Worm (Caenorhabditis elegans) whole organism, L3 larva: Measurements from ENCODE around the gene spig-9.
A peak's percentile ranks its signal among the peaks of the same experiment; 100 is the strongest.

Experiments
- R02D3.7 ChIP-seq: fragments of 150-350 bp; optimal IDR thresholded peaks from 2 replicates; lab custom pipeline; 2014; ENCODE audit warnings: missing biosample characterization, missing genetic modification characterization
- ZK546.5 ChIP-seq: sonication (generic microtip); optimal IDR thresholded peaks from 2 replicates; lab custom pipeline; 2017; ENCODE audit warnings: missing biosample characterization, missing genetic modification characterization
- aly-2 ChIP-seq: fragments of 150-350 bp; optimal IDR thresholded peaks from 2 replicates; lab custom pipeline; 2014; ENCODE audit warnings: missing biosample characterization, missing genetic modification characterization
- ama-1 ChIP-seq: fragments of 150-350 bp; optimal IDR thresholded peaks from 2 replicates; lab custom pipeline; 2018
- ceh-16 ChIP-seq: sonication (generic microtip); optimal IDR thresholded peaks from 2 replicates; lab custom pipeline; 2017; ENCODE audit warnings: missing biosample characterization, missing genetic modification characterization
- ceh-28 ChIP-seq: fragments of 150-350 bp; optimal IDR thresholded peaks from 2 replicates; lab custom pipeline; 2014; ENCODE audit warnings: missing biosample characterization, missing genetic modification reagents, missing genetic modification characterization
- ceh-82 ChIP-seq: fragments of 150-350 bp; optimal IDR thresholded peaks from 2 replicates; lab custom pipeline; 2014; ENCODE audit warnings: missing biosample characterization, missing genetic modification characterization
- ceh-9 ChIP-seq: sonication (generic microtip); optimal IDR thresholded peaks from 2 replicates; lab custom pipeline; 2018; ENCODE audit warnings: missing biosample characterization, missing genetic modification characterization
- egl-27 ChIP-seq: sonication (generic microtip); optimal IDR thresholded peaks from 4 replicates; lab custom pipeline; 2017; ENCODE audit warnings: missing biosample characterization, missing genetic modification reagents, missing genetic modification characterization
- elt-2 ChIP-seq: sonication (generic microtip); optimal IDR thresholded peaks from 2 replicates; lab custom pipeline; 2016; ENCODE audit warnings: missing genetic modification reagents, mild to moderate bottlenecking, missing genetic modification characterization, missing compliant biosample characterization
- elt-3 ChIP-seq, 3 experiments: fragments of 150-350 bp in 1 of 3; sonication (generic microtip) in 2 of 3; optimal IDR thresholded peaks; 2 replicates in 2 of 3; 4 replicates in 1 of 3; lab custom pipeline; 2014 to 2017; ENCODE audit warnings: missing biosample characterization in 3 of 3, missing genetic modification characterization in 3 of 3
- eor-1 ChIP-seq, 2 experiments: fragments of 150-350 bp; optimal IDR thresholded peaks; 2 replicates each; lab custom pipeline; 2014 to 2018; ENCODE audit warnings: missing biosample characterization in 2 of 2, missing genetic modification characterization in 2 of 2
- fkh-10 ChIP-seq: sonication (generic microtip); optimal IDR thresholded peaks from 2 replicates; lab custom pipeline; 2017; ENCODE audit warnings: missing biosample characterization, missing genetic modification reagents, missing genetic modification characterization
- fkh-2 ChIP-seq: fragments of 150-350 bp; optimal IDR thresholded peaks from 2 replicates; lab custom pipeline; 2014; ENCODE audit warnings: missing biosample characterization, missing genetic modification reagents, missing genetic modification characterization
- fos-1 ChIP-seq: fragments of 150-350 bp; optimal IDR thresholded peaks from 2 replicates; lab custom pipeline; 2014; ENCODE audit warnings: missing biosample characterization, missing genetic modification characterization
- hmg-11 ChIP-seq: sonication (generic microtip); optimal IDR thresholded peaks from 2 replicates; lab custom pipeline; 2016; ENCODE audit warnings: missing genetic modification characterization, missing compliant biosample characterization
- jun-1 ChIP-seq: fragments of 150-350 bp; optimal IDR thresholded peaks from 2 replicates; lab custom pipeline; 2014; ENCODE audit warnings: missing biosample characterization, missing genetic modification reagents, missing genetic modification characterization
- lin-15B ChIP-seq: fragments of 150-350 bp; optimal IDR thresholded peaks from 2 replicates; lab custom pipeline; 2014; ENCODE audit warnings: missing biosample characterization, missing genetic modification characterization
- lin-39 ChIP-seq: fragments of 150-350 bp; optimal IDR thresholded peaks from 2 replicates; lab custom pipeline; 2018; ENCODE audit warnings: missing biosample characterization, missing genetic modification reagents, missing genetic modification characterization
- mdl-1 ChIP-seq: fragments of 150-350 bp; optimal IDR thresholded peaks from 2 replicates; lab custom pipeline; 2014; ENCODE audit warnings: missing biosample characterization, missing genetic modification characterization
- mml-1 ChIP-seq: fragments of 150-350 bp; sonication (generic microtip); optimal IDR thresholded peaks from 3 replicates; lab custom pipeline; 2014; ENCODE audit warnings: missing biosample characterization, missing genetic modification characterization
- nhr-11 ChIP-seq: fragments of 150-350 bp; optimal IDR thresholded peaks from 2 replicates; lab custom pipeline; 2014; ENCODE audit warnings: missing biosample characterization, missing genetic modification characterization
- nhr-12 ChIP-seq: fragments of 150-350 bp; optimal IDR thresholded peaks from 2 replicates; lab custom pipeline; 2014; ENCODE audit warnings: missing biosample characterization, missing genetic modification characterization
- nhr-23 ChIP-seq: fragments of 150-350 bp; optimal IDR thresholded peaks from 2 replicates; lab custom pipeline; 2014; ENCODE audit warnings: missing biosample characterization, missing genetic modification reagents, missing genetic modification characterization
- nhr-25 ChIP-seq: sonication (generic microtip); optimal IDR thresholded peaks from 2 replicates; lab custom pipeline; 2017; ENCODE audit warnings: missing biosample characterization, missing genetic modification characterization
- nhr-28 ChIP-seq: fragments of 150-350 bp; optimal IDR thresholded peaks from 2 replicates; lab custom pipeline; 2014; ENCODE audit warnings: missing biosample characterization, missing genetic modification characterization
- nhr-43 ChIP-seq: sonication (generic microtip); optimal IDR thresholded peaks from 2 replicates; lab custom pipeline; 2016; ENCODE audit warnings: mild to moderate bottlenecking, missing genetic modification characterization, missing compliant biosample characterization; ENCODE audit not compliant: poor library complexity, severe bottlenecking
- nhr-67 ChIP-seq: fragments of 150-350 bp; optimal IDR thresholded peaks from 2 replicates; lab custom pipeline; 2014; ENCODE audit warnings: missing biosample characterization, missing genetic modification characterization
- nhr-76 ChIP-seq: fragments of 150-350 bp; sonication (generic microtip); optimal IDR thresholded peaks from 5 replicates; lab custom pipeline; 2014; ENCODE audit warnings: missing biosample characterization, missing genetic modification characterization
- nhr-77 ChIP-seq: fragments of 150-350 bp; optimal IDR thresholded peaks from 2 replicates; lab custom pipeline; 2014; ENCODE audit warnings: missing biosample characterization, missing genetic modification characterization
- pha-4 ChIP-seq: fragments of 150-350 bp; optimal IDR thresholded peaks from 2 replicates; lab custom pipeline; 2014; ENCODE audit warnings: missing biosample characterization, missing genetic modification reagents, missing genetic modification characterization
- pqm-1 ChIP-seq: fragments of 150-350 bp; optimal IDR thresholded peaks from 2 replicates; lab custom pipeline; 2017; ENCODE audit warnings: missing biosample characterization, missing genetic modification characterization, inconsistent platforms
- skn-1 ChIP-seq: fragments of 150-350 bp; optimal IDR thresholded peaks from 2 replicates; lab custom pipeline; 2014; ENCODE audit warnings: missing biosample characterization, missing genetic modification characterization
- snpc-4 ChIP-seq: fragments of 150-350 bp; optimal IDR thresholded peaks from 2 replicates; lab custom pipeline; 2014; ENCODE audit warnings: missing biosample characterization, missing genetic modification characterization
- unc-39 ChIP-seq: sonication (generic microtip); optimal IDR thresholded peaks from 4 replicates; lab custom pipeline; 2017; ENCODE audit warnings: missing biosample characterization, missing genetic modification characterization
- zag-1 ChIP-seq: fragments of 150-350 bp; optimal IDR thresholded peaks from 2 replicates; lab custom pipeline; 2014; ENCODE audit warnings: missing biosample characterization, missing genetic modification characterization
- ztf-11 ChIP-seq: fragments of 150-350 bp; optimal IDR thresholded peaks from 2 replicates; lab custom pipeline; 2014; ENCODE audit warnings: missing biosample characterization, missing genetic modification characterization
- ztf-4 ChIP-seq: fragments of 150-350 bp; optimal IDR thresholded peaks from 2 replicates; lab custom pipeline; 2014; ENCODE audit warnings: missing biosample characterization, missing genetic modification characterization

spig-9 gene

DNA sequence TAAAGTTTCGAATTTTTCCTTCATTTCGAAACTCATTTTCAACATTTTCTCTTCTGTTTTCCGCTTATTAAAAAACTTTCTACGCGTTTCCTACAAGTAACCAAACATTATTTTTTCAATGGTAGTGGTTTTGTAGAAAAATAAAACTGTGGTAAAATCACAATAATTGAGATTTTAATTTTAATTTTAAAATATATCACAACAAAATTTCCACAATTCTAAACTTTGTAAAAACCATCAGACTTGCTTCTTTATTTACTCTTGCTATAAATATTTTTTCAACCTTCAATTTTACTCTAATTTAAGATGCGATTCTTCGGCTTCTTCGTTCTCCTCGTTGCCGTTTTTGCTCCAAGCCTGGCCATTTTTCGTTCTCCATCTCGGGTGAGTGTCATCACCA lies 23.8 kb downstream of the spig-9 start, which contains the start of gene F53F4.17:
F53F4.17 (plus strand) TSS at position 301 of the 400 bp plus-strand sequence.
- TF ChIP-seq lin-15B (tag; lab: Kevin White, UChicago) (no peak), nhr-11 (tag; lab: Kevin White, UChicago) (no peak), nhr-12 (tag; lab: Kevin White, UChicago) (no peak), unc-39 (tag; lab: Kevin White, UChicago) (no peak), mdl-1 (tag; lab: Kevin White, UChicago) (no peak), ZK546.5 (tag; lab: Kevin White, UChicago) (no peak), nhr-25 (tag; lab: Kevin White, UChicago) (no peak), nhr-23 (tag; lab: Kevin White, UChicago) (no peak), hmg-11 (no peak), fos-1 (tag; lab: Kevin White, UChicago) (no peak), pha-4 (tag; lab: Kevin White, UChicago) (no peak), ceh-82 (tag; lab: Kevin White, UChicago) (no peak)

DNA sequence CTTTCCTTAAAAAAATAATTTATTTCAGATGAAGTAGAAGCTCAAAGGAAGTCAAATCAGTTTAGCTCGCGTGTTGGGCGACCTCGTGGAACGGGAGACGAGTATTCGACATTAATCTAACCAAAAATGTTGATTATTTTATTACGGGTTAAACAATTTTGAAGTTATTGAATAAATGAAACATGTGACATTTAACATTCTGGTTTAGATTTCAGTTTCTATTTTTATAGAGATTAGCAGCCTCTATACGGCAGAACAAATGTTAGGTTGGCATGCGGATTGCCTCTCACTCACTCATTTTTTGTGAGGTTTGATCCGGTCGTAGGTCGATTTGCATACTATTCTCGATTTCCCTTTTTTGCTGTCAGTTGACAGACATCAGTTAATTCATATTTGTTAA lies 27.2 kb downstream of the spig-9 start, which contains the start of gene F53F4.1:
F53F4.1 (plus strand) TSS at position 301 of the 400 bp plus-strand sequence.
- TF ChIP-seq egl-27 (tag; lab: Kevin White, UChicago) = no peak
- TF ChIP-seq mdl-1 (tag; lab: Kevin White, UChicago) = no peak
- TF ChIP-seq nhr-67 (tag; lab: Kevin White, UChicago) = no peak
- no peak for TF ChIP-seq skn-1 (tag; lab: Kevin White, UChicago)
- TF ChIP-seq nhr-28 (tag; lab: Kevin White, UChicago) = no peak
- no peak for TF ChIP-seq zag-1 (tag; lab: Kevin White, UChicago)
- TF ChIP-seq nhr-25 (tag; lab: Kevin White, UChicago) = no peak
- no peak for TF ChIP-seq ama-1 (lab: Kevin White, UChicago)
- no peak for TF ChIP-seq nhr-23 (tag; lab: Kevin White, UChicago)
- TF ChIP-seq pqm-1 = no peak
- TF ChIP-seq ceh-82 (tag; lab: Kevin White, UChicago) = no peak
- TF ChIP-seq ztf-4 = no peak
- TF ChIP-seq fos-1 (tag; lab: Kevin White, UChicago) = no peak
- no peak for TF ChIP-seq fkh-10 (GFP tag; lab: Kevin White, UChicago)
- no peak for TF ChIP-seq nhr-76 (tag; lab: Kevin White, UChicago)
- no peak for TF ChIP-seq ceh-9 (tag; lab: Kevin White, UChicago)
- TF ChIP-seq R02D3.7 (tag; lab: Kevin White, UChicago) = no peak
- no peak for TF ChIP-seq ceh-16
- no peak for TF ChIP-seq snpc-4 (tag; lab: Kevin White, UChicago)
- TF ChIP-seq hmg-11 = no peak

DNA sequence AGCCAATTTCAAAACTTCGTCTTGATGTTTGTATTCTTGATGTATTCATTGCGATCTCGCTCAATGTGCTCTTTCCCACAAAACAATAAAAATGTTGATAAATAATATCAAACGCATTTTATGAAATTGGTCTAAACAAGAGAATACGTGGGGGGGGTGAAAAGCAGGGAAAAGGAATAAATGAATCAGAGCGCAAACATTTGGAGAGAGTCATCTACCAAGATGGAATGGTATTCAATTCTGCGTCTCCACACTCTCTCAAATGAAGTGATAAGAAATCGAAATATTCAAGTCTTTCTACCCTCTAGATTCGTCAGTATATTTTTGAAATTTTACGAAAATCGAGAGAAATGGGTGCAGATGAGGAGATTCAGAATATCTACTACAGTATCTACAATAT lies 31.0 kb downstream of the spig-9 start, which contains the start of gene C50B8.5:
C50B8.5 (plus strand) TSS at position 273 of the 400 bp plus-strand sequence.
- no peak for TF ChIP-seq nhr-28 (tag; lab: Kevin White, UChicago)
- TF ChIP-seq pqm-1 = peak; percentile 72
- peak; percentile 56 for TF ChIP-seq elt-2 (tag; lab: Kevin White, UChicago)
- TF ChIP-seq skn-1 (tag; lab: Kevin White, UChicago) = no peak
- peak; percentile 67 for TF ChIP-seq pha-4 (tag; lab: Kevin White, UChicago)
- TF ChIP-seq elt-3 (tag; optimal IDR thresholded peaks at IDR 0.05; lab: Kevin White, UChicago) = no peak
- no peak for TF ChIP-seq aly-2

DNA sequence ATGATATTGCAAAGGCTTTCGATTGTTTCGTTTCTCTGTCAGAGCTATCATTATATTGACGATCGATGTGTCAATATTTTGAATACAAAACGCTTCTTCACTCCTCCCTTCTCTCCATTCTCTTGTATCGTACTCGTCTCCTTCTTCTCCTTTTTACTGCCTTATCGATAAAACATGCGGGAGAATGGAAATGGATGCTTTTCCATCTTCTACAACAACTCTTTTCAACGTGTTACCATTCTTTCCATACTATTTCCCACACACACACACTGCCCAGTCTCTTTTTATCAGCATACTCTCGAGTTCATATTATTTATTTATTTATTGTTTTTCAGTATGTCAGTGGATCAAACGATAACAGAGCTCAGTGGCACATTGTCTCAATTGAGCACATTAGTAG lies 33.0 kb downstream of the spig-9 start, which contains the start of gene C50B8.6:
C50B8.6 (plus strand) TSS at position 336 of the 400 bp plus-strand sequence.
- no peak for TF ChIP-seq nhr-77 (tag; lab: Kevin White, UChicago)
- no peak for TF ChIP-seq nhr-67 (tag; lab: Kevin White, UChicago)
- TF ChIP-seq ceh-9 (tag; lab: Kevin White, UChicago) = no peak
- TF ChIP-seq lin-15B (tag; lab: Kevin White, UChicago) = no peak
- TF ChIP-seq eor-1 (tag; optimal IDR thresholded peaks at IDR 0.05; lab: Kevin White, UChicago) = no peak
- TF ChIP-seq elt-2 (tag; lab: Kevin White, UChicago) = peak; percentile 67
- TF ChIP-seq ceh-82 (tag; lab: Kevin White, UChicago) = no peak
- TF ChIP-seq pha-4 (tag; lab: Kevin White, UChicago) = peak; percentile 52
- no peak for TF ChIP-seq lin-39 (tag; lab: Kevin White, UChicago)
- TF ChIP-seq nhr-76 (tag; lab: Kevin White, UChicago) = no peak
- no peak for TF ChIP-seq hmg-11
- no peak for TF ChIP-seq egl-27 (tag; lab: Kevin White, UChicago)

DNA sequence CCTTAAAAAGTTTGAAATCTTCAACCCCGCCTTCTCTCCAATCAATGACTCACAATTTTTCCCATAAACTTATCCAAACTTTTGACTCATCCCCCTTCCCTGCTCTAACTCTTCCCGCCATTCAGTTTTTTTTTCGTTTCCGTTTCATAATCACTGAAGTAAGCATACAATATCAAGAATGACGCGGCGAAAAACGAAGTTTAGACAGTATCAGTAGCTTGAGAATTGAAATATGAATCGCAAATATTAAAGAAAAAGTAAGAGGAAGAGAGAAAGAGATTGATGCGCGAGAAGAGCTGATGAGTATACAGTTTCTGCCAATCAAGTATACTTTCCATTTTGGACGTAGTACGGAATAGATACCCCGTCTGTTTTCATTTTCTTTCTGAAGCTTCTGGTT lies 34.2 kb downstream of the spig-9 start:
- TF ChIP-seq ama-1 (lab: Kevin White, UChicago) = no peak
- no peak for TF ChIP-seq nhr-11 (tag; lab: Kevin White, UChicago)
- TF ChIP-seq fkh-2 (tag; lab: Kevin White, UChicago) = no peak
- no peak for TF ChIP-seq ceh-28
- no peak for TF ChIP-seq mml-1 (tag; lab: Kevin White, UChicago)
- TF ChIP-seq nhr-67 (tag; lab: Kevin White, UChicago) = no peak
- TF ChIP-seq mdl-1 (tag; lab: Kevin White, UChicago) = no peak
- no peak for TF ChIP-seq lin-15B (tag; lab: Kevin White, UChicago)
- TF ChIP-seq elt-3 (tag; optimal IDR thresholded peaks at IDR 0.05; lab: Kevin White, UChicago) = no peak
- TF ChIP-seq lin-39 (tag; lab: Kevin White, UChicago) = no peak
- no peak for TF ChIP-seq eor-1 (tag; optimal IDR thresholded peaks at IDR 0.05; lab: Kevin White, UChicago)
- no peak for TF ChIP-seq ceh-16
- TF ChIP-seq nhr-12 (tag; lab: Kevin White, UChicago) = no peak
- no peak for TF ChIP-seq jun-1
- no peak for TF ChIP-seq nhr-43 (tag; lab: Kevin White, UChicago)
- no peak for TF ChIP-seq zag-1 (tag; lab: Kevin White, UChicago)
- TF ChIP-seq ztf-11 = no peak
- TF ChIP-seq unc-39 (tag; lab: Kevin White, UChicago) = no peak
- no peak for TF ChIP-seq nhr-77 (tag; lab: Kevin White, UChicago)
